Worm (Caenorhabditis elegans) whole organism, late embryonic: ENCODE measurements around the gene M03A1.8.

Experiments used
- gmeb-2 ChIP-seq: sonication (generic microtip); optimal IDR thresholded peaks from 2 replicates; lab custom pipeline; 2016; ENCODE audit warnings: missing genetic modification characterization, inconsistent platforms, missing compliant biosample characterization
- madf-2 ChIP-seq: sonication (generic microtip); optimal IDR thresholded peaks from 2 replicates; lab custom pipeline; 2017; ENCODE audit warnings: missing genetic modification characterization, missing compliant biosample characterization
- nhr-11 ChIP-seq: fragments of 150-350 bp; optimal IDR thresholded peaks from 2 replicates; lab custom pipeline; 2014; ENCODE audit warnings: missing biosample characterization, missing genetic modification characterization
- unc-55 ChIP-seq: sonication (generic microtip); optimal IDR thresholded peaks from 2 replicates; lab custom pipeline; 2017; ENCODE audit warnings: missing biosample characterization, missing genetic modification reagents, missing genetic modification characterization

ce11 chrII:4601256-4601655 is 41.1 kb downstream of the M03A1.8 start, which contains the start of gene ipla-1:
- TF ChIP-seq unc-55 (no peak), nhr-11 (tag; lab: Kevin White, UChicago) (no peak), gmeb-2 (tag; lab: Kevin White, UChicago) (no peak), madf-2 (tag; lab: Kevin White, UChicago) (no peak)
